Worm (Caenorhabditis elegans): ENCODE data around the gene ufbp-1.

Gene ufbp-1

DNA sequence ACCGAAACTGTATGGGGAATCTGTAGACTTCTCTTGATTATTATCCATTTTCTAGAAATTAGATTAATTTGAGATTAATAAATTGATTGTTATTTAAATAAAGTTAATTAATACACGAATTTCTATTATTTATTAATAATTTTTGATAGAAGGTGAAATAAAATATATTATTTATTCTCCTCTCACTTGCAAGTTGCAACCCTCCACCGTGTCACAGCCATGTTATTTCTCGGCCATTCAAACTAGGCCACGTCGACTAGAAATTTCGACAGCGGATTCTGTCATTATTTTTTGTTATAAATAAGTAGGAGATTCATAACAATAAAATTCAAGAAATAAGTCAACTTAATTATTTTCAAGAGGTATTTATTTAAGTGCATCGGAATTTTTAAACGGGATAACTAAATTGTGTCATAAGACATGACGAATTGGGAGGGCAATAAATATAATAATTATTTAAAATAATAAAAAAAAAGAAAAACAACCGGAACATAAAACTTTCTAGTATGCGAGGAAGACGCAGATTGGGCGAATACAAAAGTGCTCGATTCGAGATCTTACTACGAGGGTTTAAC, at the start of gene ufbp-1:
Gene ufbp-1 (minus strand): TSS at position 51 of the 575 bp plus-strand sequence.
- TF ChIP-seq dmd-4 (tag; optimal IDR thresholded peaks at IDR 0.05; ENCODE audit: borderline replicate concordance) (no peak), lin-11 (tag; optimal IDR thresholded peaks at IDR 0.05) (no peak), sdc-2 (tag; optimal IDR thresholded peaks at IDR 0.05) (no peak), C38D4.7 (GFP tag; optimal IDR thresholded peaks at IDR 0.05) (no peak), madf-2 (tag; optimal IDR thresholded peaks at IDR 0.05) (no peak), ceh-30 (tag; optimal IDR thresholded peaks at IDR 0.05) (peak; percentile 82), nfya-1 (tag; optimal IDR thresholded peaks at IDR 0.05) (peak; percentile 22), elt-4 (tag; optimal IDR thresholded peaks at IDR 0.05) (no peak), ama-1 (optimal IDR thresholded peaks at IDR 0.05) (no peak)

DNA sequence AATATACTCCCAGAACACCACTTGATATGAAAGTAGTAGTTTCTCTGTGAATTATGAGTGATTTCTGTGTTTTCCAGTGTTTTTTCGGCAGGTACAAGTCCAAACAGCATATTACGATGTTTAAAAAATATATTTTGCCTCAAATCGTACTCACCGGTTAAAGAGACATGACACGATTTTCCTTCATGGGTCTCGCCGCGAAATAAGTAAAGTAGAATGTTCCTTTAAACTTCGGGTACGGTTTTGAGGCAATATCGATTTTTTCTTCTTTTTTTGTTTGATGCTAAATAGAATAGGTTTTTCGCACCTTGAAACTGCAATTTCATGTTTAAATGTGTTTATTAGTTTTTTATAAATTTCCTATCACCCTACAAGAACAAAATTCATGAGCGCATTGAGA, 48.5 kb upstream of the ufbp-1 start:
- no peak for TF ChIP-seq hlh-8 (tag; optimal IDR thresholded peaks at IDR 0.05)
- no peak for TF ChIP-seq ztf-16 (tag; optimal IDR thresholded peaks at IDR 0.05)
- TF ChIP-seq syd-9 (tag; optimal IDR thresholded peaks at IDR 0.05), result no peak
- no peak for TF ChIP-seq fkh-6 (tag; optimal IDR thresholded peaks at IDR 0.05)
- TF ChIP-seq sox-2 (GFP tag; IDR thresholded peaks at IDR 0.05), result no peak
- TF ChIP-seq ceh-24 (tag; optimal IDR thresholded peaks at IDR 0.05), result no peak
- TF ChIP-seq rnt-1 (tag; optimal IDR thresholded peaks at IDR 0.05), result no peak
- TF ChIP-seq nhr-11 (tag; optimal IDR thresholded peaks at IDR 0.05), result no peak

DNA sequence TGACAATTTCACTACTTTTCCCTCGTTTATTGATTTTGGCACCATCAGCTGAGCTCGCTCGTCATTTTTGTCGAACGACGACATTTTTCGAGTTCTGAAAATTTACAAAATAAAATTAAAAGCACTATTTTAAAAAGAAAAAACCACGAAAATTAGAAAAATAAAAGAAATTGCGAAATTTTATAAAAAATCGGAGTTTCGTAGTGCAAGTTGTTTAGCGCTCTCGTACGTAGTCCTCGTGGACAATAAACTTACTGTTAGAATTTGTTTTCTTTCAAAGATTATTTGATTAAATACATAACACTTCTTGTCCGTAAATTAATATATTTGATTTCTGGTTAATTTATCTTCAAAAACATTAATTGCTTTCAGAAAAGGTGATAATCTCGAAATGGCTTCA, 46.8 kb upstream of the ufbp-1 start, which contains the start of the genes ess-2 and F42H10.2:
Gene ess-2 (minus strand): TSS at position 99 of the 400 bp plus-strand sequence.
Gene F42H10.2 (plus strand): TSS at position 367 of the 400 bp plus-strand sequence.
- peak; percentile 38 for TF ChIP-seq unc-42 (tag; optimal IDR thresholded peaks at IDR 0.05)
- TF ChIP-seq lin-11 (tag; optimal IDR thresholded peaks at IDR 0.05), result no peak

DNA sequence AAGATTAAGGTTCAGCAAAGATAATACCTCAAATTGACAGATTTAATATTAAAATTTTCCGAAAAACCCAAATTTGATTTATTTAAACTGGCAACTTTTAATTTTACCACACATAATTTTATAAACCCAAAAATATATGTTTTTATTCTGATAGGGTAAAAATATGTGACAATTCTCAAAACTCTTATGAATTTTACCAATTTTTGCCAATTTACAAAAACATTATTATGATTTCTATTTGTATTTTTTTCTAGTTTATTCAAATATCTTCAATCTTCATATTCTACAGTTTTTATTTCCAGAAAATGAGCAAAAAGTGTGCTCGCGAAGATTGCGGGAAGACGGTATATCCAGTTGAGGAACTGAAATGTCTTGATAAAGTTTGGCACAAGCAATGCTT, 40.4 kb upstream of the ufbp-1 start, which contains the start of gene F42H10.3:
Gene F42H10.3 (plus strand): TSS at position 301 of the 400 bp plus-strand sequence.
- TF ChIP-seq fkh-6 (tag; optimal IDR thresholded peaks at IDR 0.05), result no peak
- no peak for TF ChIP-seq ceh-48 (tag; optimal IDR thresholded peaks at IDR 0.05)
- TF ChIP-seq npax-4 (tag; optimal IDR thresholded peaks at IDR 0.05), result no peak
- TF ChIP-seq mec-3 (tag; optimal IDR thresholded peaks at IDR 0.05; ENCODE audit: borderline replicate concordance), result no peak
- TF ChIP-seq dve-1 (tag; optimal IDR thresholded peaks at IDR 0.05), result no peak
- no peak for TF ChIP-seq unc-42 (tag; optimal IDR thresholded peaks at IDR 0.05)
- TF ChIP-seq ahr-1 (tag; optimal IDR thresholded peaks at IDR 0.05), result no peak
- no peak for TF ChIP-seq ztf-16 (tag; optimal IDR thresholded peaks at IDR 0.05)
- TF ChIP-seq lin-11 (tag; optimal IDR thresholded peaks at IDR 0.05), result no peak
- no peak for TF ChIP-seq unc-86 (tag; optimal IDR thresholded peaks at IDR 0.05)
- TF ChIP-seq ref-2 (tag; optimal IDR thresholded peaks at IDR 0.05), result no peak
- TF ChIP-seq ceh-9 (tag; optimal IDR thresholded peaks at IDR 0.05), result no peak
- TF ChIP-seq eyg-1 (tag; optimal IDR thresholded peaks at IDR 0.05), result no peak
- TF ChIP-seq ceh-6 (GFP tag; optimal IDR thresholded peaks at IDR 0.05), result no peak
- no peak for TF ChIP-seq zip-5 (tag; optimal IDR thresholded peaks at IDR 0.05)
- TF ChIP-seq ttx-3 (tag; optimal IDR thresholded peaks at IDR 0.05), result no peak
- no peak for TF ChIP-seq ceh-19 (GFP tag; optimal IDR thresholded peaks at IDR 0.05)
- TF ChIP-seq rnt-1 (tag; optimal IDR thresholded peaks at IDR 0.05), result no peak
- no peak for TF ChIP-seq ama-1 (optimal IDR thresholded peaks at IDR 0.05)

DNA sequence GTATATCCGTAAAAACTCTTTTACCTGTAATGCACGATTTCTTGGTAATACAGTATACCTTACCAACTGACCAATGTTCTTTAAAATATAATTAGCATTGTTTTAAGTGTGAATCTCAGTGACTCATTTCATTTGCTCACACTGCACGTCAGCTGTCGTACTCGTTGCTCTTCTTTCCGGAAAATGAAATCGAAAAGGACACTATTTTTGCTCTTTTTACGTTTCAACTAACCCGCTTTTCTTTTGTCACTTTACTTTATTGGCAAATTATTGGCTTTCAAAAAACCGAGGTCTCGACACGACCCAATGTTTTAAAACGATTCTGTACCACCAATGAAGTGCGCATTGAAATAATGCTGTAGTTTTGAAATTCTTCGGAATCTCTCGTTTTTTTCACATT, 36.9 kb upstream of the ufbp-1 start, which contains the start of gene F42H10.6:
Gene F42H10.6 (minus strand): TSS at position 101 of the 400 bp plus-strand sequence.
- TF ChIP-seq ceh-24 (tag; optimal IDR thresholded peaks at IDR 0.05), result no peak
- TF ChIP-seq lin-11 (tag; optimal IDR thresholded peaks at IDR 0.05), result no peak
- TF ChIP-seq fax-1 (tag; optimal IDR thresholded peaks at IDR 0.05), result no peak
- TF ChIP-seq unc-42 (tag; optimal IDR thresholded peaks at IDR 0.05), result no peak
- no peak for TF ChIP-seq hlh-30 (tag; optimal IDR thresholded peaks at IDR 0.05; ENCODE audit: insufficient read depth)
- no peak for TF ChIP-seq fkh-10 (GFP tag; optimal IDR thresholded peaks at IDR 0.05)
- no peak for TF ChIP-seq unc-3 (GFP tag; conservative IDR thresholded peaks at IDR 0.05)
- TF ChIP-seq unc-3 (tag; optimal IDR thresholded peaks at IDR 0.05), result no peak
- no peak for TF ChIP-seq tbx-2 (tag; optimal IDR thresholded peaks at IDR 0.05)
- no peak for TF ChIP-seq hlh-8 (tag; optimal IDR thresholded peaks at IDR 0.05)
- TF ChIP-seq ahr-1 (tag; optimal IDR thresholded peaks at IDR 0.05), result no peak
- TF ChIP-seq ceh-34 (tag; optimal IDR thresholded peaks at IDR 0.05), result no peak
